Worm (Caenorhabditis elegans) whole organism, young adult: ENCODE results near the gene alg-1.

ENCODE experiments used
- B0019.2 ChIP-seq: fragments of 200-800 bp; sonication (Bioruptor generic); conservative IDR thresholded peaks from 2 replicates; pipeline ENCODE4 v1.3.6; 2022; ENCODE audit warnings: missing genetic modification reagents, missing genetic modification characterization, missing compliant biosample characterization
- B0035.1 ChIP-seq: sonication (generic microtip); optimal IDR thresholded peaks from 2 replicates; lab custom pipeline; 2016; ENCODE audit warnings: missing genetic modification characterization, mild to moderate bottlenecking, missing compliant biosample characterization, missing genotype, missing genetic modification reagents
- B0261.1 ChIP-seq: sonication (generic microtip); optimal IDR thresholded peaks from 2 replicates; lab custom pipeline; 2016; ENCODE audit warnings: mild to moderate bottlenecking, missing genetic modification characterization, moderate library complexity, missing compliant biosample characterization
- C17E4.6 ChIP-seq: fragments of 200-800 bp; sonication (Bioruptor generic); IDR thresholded peaks from 2 replicates; pipeline ENCODE4 v1.3.6; 2022; ENCODE audit warnings: missing genetic modification reagents, missing genetic modification characterization, missing compliant biosample characterization
- F10E7.11 ChIP-seq: sonication (generic microtip); optimal IDR thresholded peaks from 2 replicates; lab custom pipeline; 2017; ENCODE audit warnings: mild to moderate bottlenecking, missing genetic modification characterization, moderate library complexity, missing compliant biosample characterization
- F55B11.4 ChIP-seq: sonication (generic microtip); optimal IDR thresholded peaks from 2 replicates; lab custom pipeline; 2016; ENCODE audit warnings: missing compliant biosample characterization, missing genetic modification characterization, borderline replicate concordance; ENCODE audit not compliant: insufficient read depth
- F57A8.1 ChIP-seq: fragments of 200-800 bp; sonication (Bioruptor generic); optimal IDR thresholded peaks from 2 replicates; lab custom pipeline; 2018; ENCODE audit warnings: mild to moderate bottlenecking, missing genetic modification characterization, moderate library complexity, missing compliant biosample characterization
- F57C9.4 ChIP-seq: sonication (generic microtip); optimal IDR thresholded peaks from 2 replicates; lab custom pipeline; 2017; ENCODE audit warnings: mild to moderate bottlenecking, missing genetic modification characterization, missing compliant biosample characterization
- attf-5 ChIP-seq: fragments of 200-800 bp; sonication (Bioruptor generic); optimal IDR thresholded peaks from 2 replicates; lab custom pipeline; 2018; ENCODE audit warnings: mild to moderate bottlenecking, missing genetic modification characterization, missing compliant biosample characterization
- cebp-1 ChIP-seq, 2 experiments: fragments of 200-800 bp in 1 of 2; sonication (Bioruptor generic) in 1 of 2; sonication (generic microtip) in 1 of 2; IDR thresholded peaks in 1 of 2; optimal IDR thresholded peaks in 1 of 2; 2 replicates each; pipeline versions ENCODE4 v1.3.6 to Lab custom; 2017 to 2022; ENCODE audit warnings: missing compliant biosample characterization in 2 of 2, missing genetic modification characterization in 2 of 2, mild to moderate bottlenecking in 1 of 2, missing genetic modification reagents in 1 of 2, moderate library complexity in 1 of 2
- ceh-27 ChIP-seq: fragments of 200-800 bp; sonication (Bioruptor generic); optimal IDR thresholded peaks from 2 replicates; lab custom pipeline; 2018; ENCODE audit warnings: mild to moderate bottlenecking, missing genetic modification characterization, moderate library complexity, missing compliant biosample characterization
- ceh-79 ChIP-seq: sonication (generic microtip); optimal IDR thresholded peaks from 2 replicates; lab custom pipeline; 2017; ENCODE audit warnings: mild to moderate bottlenecking, missing genetic modification characterization, missing compliant biosample characterization
- chd-7 ChIP-seq: sonication (generic microtip); optimal IDR thresholded peaks from 2 replicates; lab custom pipeline; 2016; ENCODE audit warnings: mild to moderate bottlenecking, missing genetic modification characterization, moderate library complexity, missing compliant biosample characterization
- dox-1 ChIP-seq: fragments of 200-800 bp; sonication (Bioruptor generic); IDR thresholded peaks from 2 replicates; pipeline ENCODE4 v1.3.6; 2022; ENCODE audit warnings: missing genetic modification reagents, missing genetic modification characterization, missing compliant biosample characterization
- dpl-1 ChIP-seq: fragments of 150-350 bp; optimal IDR thresholded peaks from 2 replicates; lab custom pipeline; 2014; ENCODE audit warnings: missing biosample characterization, missing genetic modification reagents, missing genetic modification characterization
- ekl-4 ChIP-seq: fragments of 200-800 bp; sonication (Bioruptor generic); IDR thresholded peaks from 2 replicates; pipeline ENCODE4 v1.3.6; 2022; ENCODE audit warnings: missing genetic modification reagents, missing genetic modification characterization, missing compliant biosample characterization
- ets-4 ChIP-seq: fragments of 200-800 bp; sonication (Bioruptor generic); optimal IDR thresholded peaks from 2 replicates; lab custom pipeline; 2018; ENCODE audit warnings: mild to moderate bottlenecking, missing genetic modification characterization, missing compliant biosample characterization
- fkh-3 ChIP-seq: sonication (generic microtip); optimal IDR thresholded peaks from 2 replicates; lab custom pipeline; 2016; ENCODE audit warnings: mild to moderate bottlenecking, missing genetic modification characterization, missing compliant biosample characterization
- hmg-1.2 ChIP-seq: fragments of 200-800 bp; sonication (Bioruptor generic); IDR thresholded peaks from 2 replicates; pipeline ENCODE4 v1.3.6; 2022; ENCODE audit warnings: missing genetic modification reagents, missing genetic modification characterization, missing compliant biosample characterization
- hsf-1 ChIP-seq: fragments of 200-800 bp; sonication (Bioruptor generic); IDR thresholded peaks from 2 replicates; pipeline ENCODE4 v1.3.6; 2022; ENCODE audit warnings: missing genetic modification reagents, missing genetic modification characterization, missing compliant biosample characterization
- lin-35 ChIP-seq, 3 experiments: fragments of 150-350 bp in 2 of 3; sonication (generic microtip) in 1 of 3; optimal IDR thresholded peaks; 2 replicates each; lab custom pipeline; 2014 to 2018; ENCODE audit warnings: missing biosample characterization in 3 of 3, missing genetic modification characterization in 3 of 3, missing genetic modification reagents in 3 of 3
- lin-40 ChIP-seq: sonication (generic microtip); optimal IDR thresholded peaks from 2 replicates; lab custom pipeline; 2016; ENCODE audit warnings: missing genetic modification characterization, mild to moderate bottlenecking, missing compliant biosample characterization, missing genotype, missing genetic modification reagents
- madf-10 ChIP-seq: sonication (generic microtip); optimal IDR thresholded peaks from 2 replicates; lab custom pipeline; 2016; ENCODE audit warnings: mild to moderate bottlenecking, missing genetic modification characterization, missing compliant biosample characterization
- madf-8 ChIP-seq: fragments of 200-800 bp; sonication (Bioruptor generic); conservative IDR thresholded peaks from 2 replicates; pipeline ENCODE4 v1.3.6; 2022; ENCODE audit warnings: missing genetic modification reagents, missing genetic modification characterization, missing compliant biosample characterization
- mel-28 ChIP-seq: sonication (generic microtip); optimal IDR thresholded peaks from 2 replicates; lab custom pipeline; 2016; ENCODE audit warnings: borderline replicate concordance, mild to moderate bottlenecking, missing genetic modification characterization, missing compliant biosample characterization
- nfya-2 ChIP-seq: fragments of 200-800 bp; sonication (Bioruptor generic); IDR thresholded peaks from 2 replicates; pipeline ENCODE4 v1.3.6; 2022; ENCODE audit warnings: missing genetic modification reagents, missing genetic modification characterization, missing compliant biosample characterization
- nhr-179 ChIP-seq: sonication (generic microtip); optimal IDR thresholded peaks from 2 replicates; lab custom pipeline; 2016; ENCODE audit warnings: mild to moderate bottlenecking, missing genetic modification characterization, missing compliant biosample characterization
- nhr-80 ChIP-seq: sonication (generic microtip); optimal IDR thresholded peaks from 2 replicates; lab custom pipeline; 2016; ENCODE audit warnings: missing genetic modification characterization, missing compliant biosample characterization
- pbrm-1 ChIP-seq: fragments of 200-800 bp; sonication (Bioruptor generic); IDR thresholded peaks from 2 replicates; pipeline ENCODE4 v1.3.6; 2022; ENCODE audit warnings: missing genetic modification reagents, missing genetic modification characterization, missing compliant biosample characterization
- rpc-1 ChIP-seq, 2 experiments: fragments of 150-350 bp in 1 of 2; sonication (generic microtip) in 1 of 2; optimal IDR thresholded peaks; 2 replicates each; lab custom pipeline; 2014 to 2018; ENCODE audit warnings: missing biosample characterization in 1 of 2, missing genetic modification characterization in 1 of 2, missing genetic modification reagents in 1 of 2, missing genotype in 1 of 2
- sea-2 ChIP-seq: fragments of 200-800 bp; sonication (Bioruptor generic); IDR thresholded peaks from 2 replicates; pipeline ENCODE4 v1.3.6; 2022; ENCODE audit warnings: missing genetic modification characterization, missing compliant biosample characterization
- snpc-1.1 ChIP-seq: sonication (generic microtip); optimal IDR thresholded peaks from 2 replicates; lab custom pipeline; 2017; ENCODE audit warnings: missing genetic modification characterization, mild to moderate bottlenecking, missing compliant biosample characterization, antibody characterized with exemption, moderate library complexity, missing genotype, missing genetic modification reagents; ENCODE audit not compliant: insufficient read depth
- snpc-1.3 ChIP-seq: sonication (generic microtip); optimal IDR thresholded peaks from 2 replicates; lab custom pipeline; 2017; ENCODE audit warnings: missing genetic modification characterization, mild to moderate bottlenecking, missing compliant biosample characterization, antibody characterized with exemption, moderate library complexity, missing genotype, missing genetic modification reagents; ENCODE audit not compliant: insufficient read depth
- unc-130 ChIP-seq: sonication (generic microtip); optimal IDR thresholded peaks from 2 replicates; lab custom pipeline; 2016; ENCODE audit warnings: missing genetic modification reagents, missing genetic modification characterization, missing compliant biosample characterization
- unc-62 ChIP-seq: fragments of 150-350 bp; optimal IDR thresholded peaks from 2 replicates; lab custom pipeline; 2014; ENCODE audit warnings: missing biosample characterization, missing genetic modification reagents, missing genetic modification characterization
- zim-3 ChIP-seq: sonication (generic microtip); optimal IDR thresholded peaks from 2 replicates; lab custom pipeline; 2017; ENCODE audit warnings: mild to moderate bottlenecking, missing genetic modification characterization, moderate library complexity, missing compliant biosample characterization
- ztf-26 ChIP-seq: sonication (generic microtip); optimal IDR thresholded peaks from 2 replicates; lab custom pipeline; 2017; ENCODE audit warnings: missing genetic modification characterization, missing compliant biosample characterization
- ztf-3 ChIP-seq: fragments of 200-800 bp; sonication (Bioruptor generic); optimal IDR thresholded peaks from 2 replicates; lab custom pipeline; 2018; ENCODE audit warnings: mild to moderate bottlenecking, missing genetic modification characterization, missing compliant biosample characterization

Gene alg-1

ce11 chrX:13958451-13958850 lies 9.5 kb downstream of the alg-1 start:
- TF ChIP-seq snpc-1.1 (tag; lab: Kevin White, UChicago), result no peak
- TF ChIP-seq sea-2 (GFP tag; lab: Robert Waterston, UW), result no peak
- TF ChIP-seq attf-5 (GFP tag; lab: Kevin White, UChicago), result no peak
- TF ChIP-seq ekl-4, result no peak
- TF ChIP-seq fkh-3 (tag; lab: Kevin White, UChicago), result no peak
- no peak for TF ChIP-seq dpl-1 (GFP tag; lab: Kevin White, UChicago)
- no peak for TF ChIP-seq F57C9.4 (tag; lab: Kevin White, UChicago)
- no peak for TF ChIP-seq snpc-1.3
- no peak for TF ChIP-seq pbrm-1

- TF ChIP-seq nhr-80 (tag; lab: Kevin White, UChicago) (peak; percentile 25), hmg-1.2 (GFP tag; lab: Robert Waterston, UW) (no peak), cebp-1 (GFP tag; IDR thresholded peaks at IDR 0.05; lab: Robert Waterston, UW) (peak; percentile 45; the same call in 1 of the 2 replicates), cebp-1 (tag; optimal IDR thresholded peaks at IDR 0.05; lab: Kevin White, UChicago) (peak; percentile 71)
Observed at ce11 chrX:13959383-13959782, 10.5 kb downstream of the alg-1 start.

- TF ChIP-seq F57A8.1 (GFP tag; lab: Kevin White, UChicago) (no peak), C17E4.6 (no peak), pbrm-1 (no peak), dox-1 (no peak), ceh-27 (GFP tag; lab: Kevin White, UChicago) (no peak), B0261.1 (no peak), madf-10 (tag; lab: Kevin White, UChicago) (no peak), F10E7.11 (tag; lab: Kevin White, UChicago) (no peak), chd-7 (tag; lab: Kevin White, UChicago) (no peak), unc-130 (GFP tag; lab: Kevin White, UChicago) (no peak), nhr-179 (tag; lab: Kevin White, UChicago) (no peak), B0019.2 (no peak), nfya-2 (GFP tag; lab: Robert Waterston, UW) (no peak), hsf-1 (GFP tag; lab: Robert Waterston, UW) (no peak), nhr-80 (tag; lab: Kevin White, UChicago) (no peak), lin-40 (no peak), ztf-26 (tag; lab: Kevin White, UChicago) (no peak), madf-8 (GFP tag; lab: Robert Waterston, UW) (no peak)
Observed at ce11 chrX:13959849-13960248, 10.9 kb downstream of the alg-1 start, which contains the start of gene syx-2. syx-2 (plus strand) TSS chrX:13960149.

ce11 chrX:13963203-13963602 lies 14.3 kb downstream of the alg-1 start, which contains the start of gene F48F7.3:
F48F7.3 (plus strand) TSS chrX:13963503.
- TF ChIP-seq mel-28 (no peak), zim-3 (tag; lab: Kevin White, UChicago) (no peak), F57A8.1 (GFP tag; lab: Kevin White, UChicago) (no peak), ceh-79 (tag; lab: Kevin White, UChicago) (no peak), ets-4 (no peak), fkh-3 (tag; lab: Kevin White, UChicago) (no peak), B0019.2 (no peak), ztf-3 (no peak), F55B11.4 (tag; lab: Kevin White, UChicago) (no peak), B0035.1 (no peak), unc-62 (GFP tag; lab: Kevin White, UChicago) (no peak), lin-35 (GFP tag; optimal IDR thresholded peaks at IDR 0.05; lab: Kevin White, UChicago) (no peak), rpc-1 (optimal IDR thresholded peaks at IDR 0.05; lab: Kevin White, UChicago) (no peak), rpc-1 (tag; optimal IDR thresholded peaks at IDR 0.05; lab: Kevin White, UChicago) (no peak)
- TF ChIP-seq, all 124 proteins: peak for 0
